Worm (Caenorhabditis elegans) whole organism, young adult: ENCODE measurements around the gene gpc-1.

Source experiments
- B0019.2 ChIP-seq: fragments of 200-800 bp; sonication (Bioruptor generic); conservative IDR thresholded peaks from 2 replicates; pipeline ENCODE4 v1.3.6; 2022; ENCODE audit warnings: missing genetic modification reagents, missing genetic modification characterization, missing compliant biosample characterization
- B0261.1 ChIP-seq: sonication (generic microtip); optimal IDR thresholded peaks from 2 replicates; lab custom pipeline; 2016; ENCODE audit warnings: mild to moderate bottlenecking, missing genetic modification characterization, moderate library complexity, missing compliant biosample characterization
- F39B2.1 ChIP-seq: fragments of 200-800 bp; sonication (Bioruptor generic); IDR thresholded peaks from 2 replicates; pipeline ENCODE4 v1.3.6; 2022; ENCODE audit warnings: missing genetic modification reagents, missing genetic modification characterization, missing compliant biosample characterization
- K12H6.12 ChIP-seq: fragments of 200-800 bp; sonication (Bioruptor generic); optimal IDR thresholded peaks from 2 replicates; lab custom pipeline; 2018; ENCODE audit warnings: mild to moderate bottlenecking, missing genetic modification characterization, missing compliant biosample characterization
- ZK185.1 ChIP-seq: sonication (generic microtip); optimal IDR thresholded peaks from 2 replicates; lab custom pipeline; 2016; ENCODE audit warnings: mild to moderate bottlenecking, missing genetic modification characterization, missing compliant biosample characterization; ENCODE audit not compliant: poor library complexity, severe bottlenecking
- akir-1 ChIP-seq: fragments of 200-800 bp; sonication (Bioruptor generic); optimal IDR thresholded peaks from 2 replicates; lab custom pipeline; 2018; ENCODE audit warnings: mild to moderate bottlenecking, missing genetic modification characterization, moderate library complexity, missing compliant biosample characterization
- ama-1 ChIP-seq, 3 experiments: fragments of 150-350 bp in 1 of 3; sonication (generic microtip) in 2 of 3; optimal IDR thresholded peaks; 2 replicates each; lab custom pipeline; 2014 to 2018; ENCODE audit warnings: missing biosample characterization in 2 of 3, missing genetic modification characterization in 2 of 3, missing genetic modification reagents in 2 of 3
- aptf-2 ChIP-seq: fragments of 200-800 bp; sonication (Bioruptor generic); conservative IDR thresholded peaks from 2 replicates; pipeline ENCODE4 v1.3.6; 2022; ENCODE audit warnings: missing genetic modification reagents, missing genetic modification characterization, missing compliant biosample characterization
- attf-5 ChIP-seq: fragments of 200-800 bp; sonication (Bioruptor generic); optimal IDR thresholded peaks from 2 replicates; lab custom pipeline; 2018; ENCODE audit warnings: mild to moderate bottlenecking, missing genetic modification characterization, missing compliant biosample characterization
- attf-6 ChIP-seq: fragments of 200-800 bp; sonication (Bioruptor generic); IDR thresholded peaks from 2 replicates; pipeline ENCODE4 v1.3.6; 2022; ENCODE audit warnings: missing genetic modification reagents, missing genetic modification characterization, missing compliant biosample characterization
- bed-2 ChIP-seq: fragments of 200-800 bp; sonication (Bioruptor generic); IDR thresholded peaks from 2 replicates; pipeline ENCODE4 v1.3.6; 2022; ENCODE audit warnings: missing genetic modification reagents, missing genetic modification characterization, missing compliant biosample characterization
- ccch-3 ChIP-seq: fragments of 200-800 bp; sonication (Bioruptor generic); optimal IDR thresholded peaks from 2 replicates; lab custom pipeline; 2018; ENCODE audit warnings: mild to moderate bottlenecking, missing genetic modification characterization, missing compliant biosample characterization
- cebp-1 ChIP-seq, 2 experiments: fragments of 200-800 bp in 1 of 2; sonication (Bioruptor generic) in 1 of 2; sonication (generic microtip) in 1 of 2; IDR thresholded peaks in 1 of 2; optimal IDR thresholded peaks in 1 of 2; 2 replicates each; pipeline versions ENCODE4 v1.3.6 to Lab custom; 2017 to 2022; ENCODE audit warnings: missing compliant biosample characterization in 2 of 2, missing genetic modification characterization in 2 of 2, mild to moderate bottlenecking in 1 of 2, missing genetic modification reagents in 1 of 2, moderate library complexity in 1 of 2
- ceh-27 ChIP-seq: fragments of 200-800 bp; sonication (Bioruptor generic); optimal IDR thresholded peaks from 2 replicates; lab custom pipeline; 2018; ENCODE audit warnings: mild to moderate bottlenecking, missing genetic modification characterization, moderate library complexity, missing compliant biosample characterization
- ceh-58 ChIP-seq: fragments of 200-800 bp; sonication (Bioruptor generic); IDR thresholded peaks from 2 replicates; pipeline ENCODE4 v1.3.6; 2022; ENCODE audit warnings: missing genetic modification characterization, missing compliant biosample characterization
- dox-1 ChIP-seq: fragments of 200-800 bp; sonication (Bioruptor generic); IDR thresholded peaks from 2 replicates; pipeline ENCODE4 v1.3.6; 2022; ENCODE audit warnings: missing genetic modification reagents, missing genetic modification characterization, missing compliant biosample characterization
- dpff-1 ChIP-seq: sonication (generic microtip); optimal IDR thresholded peaks from 2 replicates; lab custom pipeline; 2017; ENCODE audit warnings: mild to moderate bottlenecking, missing genetic modification characterization, missing compliant biosample characterization
- egl-18 ChIP-seq: fragments of 200-800 bp; sonication (Bioruptor generic); IDR thresholded peaks from 2 replicates; pipeline ENCODE4 v1.3.6; 2022; ENCODE audit warnings: missing genetic modification reagents, missing genetic modification characterization, missing compliant biosample characterization
- egrh-3 ChIP-seq: fragments of 200-800 bp; sonication (Bioruptor generic); IDR thresholded peaks from 2 replicates; pipeline ENCODE4 v1.3.6; 2022; ENCODE audit warnings: missing genetic modification reagents, missing genetic modification characterization, missing compliant biosample characterization
- fkh-3 ChIP-seq: sonication (generic microtip); optimal IDR thresholded peaks from 2 replicates; lab custom pipeline; 2016; ENCODE audit warnings: mild to moderate bottlenecking, missing genetic modification characterization, missing compliant biosample characterization
- lin-35 ChIP-seq, 3 experiments: fragments of 150-350 bp in 2 of 3; sonication (generic microtip) in 1 of 3; optimal IDR thresholded peaks; 2 replicates each; lab custom pipeline; 2014 to 2018; ENCODE audit warnings: missing biosample characterization in 3 of 3, missing genetic modification characterization in 3 of 3, missing genetic modification reagents in 3 of 3
- lin-54 ChIP-seq: fragments of 200-800 bp; sonication (Bioruptor generic); optimal IDR thresholded peaks from 2 replicates; lab custom pipeline; 2018; ENCODE audit warnings: mild to moderate bottlenecking, missing genetic modification characterization, missing compliant biosample characterization
- lir-1 ChIP-seq: fragments of 200-800 bp; sonication (Bioruptor generic); conservative IDR thresholded peaks from 2 replicates; pipeline ENCODE4 v1.3.6; 2022; ENCODE audit warnings: missing genetic modification reagents, missing genetic modification characterization, missing compliant biosample characterization
- lsy-27 ChIP-seq: sonication (generic microtip); optimal IDR thresholded peaks from 2 replicates; lab custom pipeline; 2017; ENCODE audit warnings: missing genetic modification characterization, mild to moderate bottlenecking, missing compliant biosample characterization, antibody characterized with exemption, missing genotype, borderline replicate concordance; ENCODE audit not compliant: insufficient read depth
- madf-10 ChIP-seq: sonication (generic microtip); optimal IDR thresholded peaks from 2 replicates; lab custom pipeline; 2016; ENCODE audit warnings: mild to moderate bottlenecking, missing genetic modification characterization, missing compliant biosample characterization
- madf-8 ChIP-seq: fragments of 200-800 bp; sonication (Bioruptor generic); conservative IDR thresholded peaks from 2 replicates; pipeline ENCODE4 v1.3.6; 2022; ENCODE audit warnings: missing genetic modification reagents, missing genetic modification characterization, missing compliant biosample characterization
- mxl-1 ChIP-seq: sonication (generic microtip); optimal IDR thresholded peaks from 2 replicates; lab custom pipeline; 2016; ENCODE audit warnings: missing genetic modification characterization, missing compliant biosample characterization
- nhr-179 ChIP-seq: sonication (generic microtip); optimal IDR thresholded peaks from 2 replicates; lab custom pipeline; 2016; ENCODE audit warnings: mild to moderate bottlenecking, missing genetic modification characterization, missing compliant biosample characterization
- nhr-27 ChIP-seq: fragments of 200-800 bp; sonication (Bioruptor generic); optimal IDR thresholded peaks from 2 replicates; lab custom pipeline; 2018; ENCODE audit warnings: mild to moderate bottlenecking, missing genetic modification characterization, moderate library complexity, missing compliant biosample characterization
- nhr-80 ChIP-seq: sonication (generic microtip); optimal IDR thresholded peaks from 2 replicates; lab custom pipeline; 2016; ENCODE audit warnings: missing genetic modification characterization, missing compliant biosample characterization
- sdz-38 ChIP-seq: sonication (generic microtip); optimal IDR thresholded peaks from 2 replicates; lab custom pipeline; 2016; ENCODE audit warnings: missing genotype, missing genetic modification characterization, missing compliant biosample characterization
- snpc-1.1 ChIP-seq: sonication (generic microtip); optimal IDR thresholded peaks from 2 replicates; lab custom pipeline; 2017; ENCODE audit warnings: missing genetic modification characterization, mild to moderate bottlenecking, missing compliant biosample characterization, antibody characterized with exemption, moderate library complexity, missing genotype, missing genetic modification reagents; ENCODE audit not compliant: insufficient read depth
- somi-1 ChIP-seq: fragments of 200-800 bp; sonication (Bioruptor generic); optimal IDR thresholded peaks from 2 replicates; lab custom pipeline; 2018; ENCODE audit warnings: mild to moderate bottlenecking, missing genetic modification characterization, missing compliant biosample characterization
- tbp1 ChIP-seq: fragments of 200-800 bp; sonication (Bioruptor generic); optimal IDR thresholded peaks from 2 replicates; lab custom pipeline; 2018; ENCODE audit warnings: mild to moderate bottlenecking, missing genetic modification characterization, missing compliant biosample characterization
- tlf-1 ChIP-seq: fragments of 200-800 bp; sonication (Bioruptor generic); optimal IDR thresholded peaks from 2 replicates; lab custom pipeline; 2018; ENCODE audit warnings: mild to moderate bottlenecking, missing genetic modification characterization, missing compliant biosample characterization
- ztf-25 ChIP-seq: fragments of 200-800 bp; sonication (Bioruptor generic); IDR thresholded peaks from 2 replicates; pipeline ENCODE4 v1.3.6; 2022; ENCODE audit warnings: missing genetic modification reagents, missing genetic modification characterization, missing compliant biosample characterization
- ztf-26 ChIP-seq: sonication (generic microtip); optimal IDR thresholded peaks from 2 replicates; lab custom pipeline; 2017; ENCODE audit warnings: missing genetic modification characterization, missing compliant biosample characterization

gpc-1 gene

ce11 chrX:12907502-12907901 lies 22.7 kb upstream of the gpc-1 start, which contains the start of gene pqn-18:
Gene pqn-18, plus strand, starts transcription at chrX:12907832.
- TF ChIP-seq somi-1 (GFP tag; lab: Kevin White, UChicago) (no peak), nhr-80 (peak; percentile 85), F39B2.1 (no peak), attf-6 (GFP tag; lab: Robert Waterston, UW) (no peak), aptf-2 (GFP tag; lab: Robert Waterston, UW) (no peak), egl-18 (GFP tag; lab: Robert Waterston, UW) (no peak), cebp-1 (GFP tag; IDR thresholded peaks at IDR 0.05; lab: Robert Waterston, UW) (no peak), cebp-1 (tag; optimal IDR thresholded peaks at IDR 0.05; lab: Kevin White, UChicago) (peak; percentile 34)
- TF ChIP-seq, all 124 proteins: peak for 2

- TF ChIP-seq ccch-3 (no peak), attf-5 (GFP tag; lab: Kevin White, UChicago) (no peak), madf-8 (no peak), lir-1 (GFP tag; lab: Robert Waterston, UW) (no peak)
Measured at ce11 chrX:12903810-12904209, 19.0 kb upstream of the gpc-1 start.

ce11 chrX:12902057-12902652 lies 17.4 kb upstream of the gpc-1 start:
- no peak for TF ChIP-seq B0019.2 (GFP tag; lab: Robert Waterston, UW)
- TF ChIP-seq ceh-27 (GFP tag; lab: Kevin White, UChicago): peak; percentile 15
- no peak for TF ChIP-seq akir-1 (GFP tag; lab: Kevin White, UChicago)

DNA sequence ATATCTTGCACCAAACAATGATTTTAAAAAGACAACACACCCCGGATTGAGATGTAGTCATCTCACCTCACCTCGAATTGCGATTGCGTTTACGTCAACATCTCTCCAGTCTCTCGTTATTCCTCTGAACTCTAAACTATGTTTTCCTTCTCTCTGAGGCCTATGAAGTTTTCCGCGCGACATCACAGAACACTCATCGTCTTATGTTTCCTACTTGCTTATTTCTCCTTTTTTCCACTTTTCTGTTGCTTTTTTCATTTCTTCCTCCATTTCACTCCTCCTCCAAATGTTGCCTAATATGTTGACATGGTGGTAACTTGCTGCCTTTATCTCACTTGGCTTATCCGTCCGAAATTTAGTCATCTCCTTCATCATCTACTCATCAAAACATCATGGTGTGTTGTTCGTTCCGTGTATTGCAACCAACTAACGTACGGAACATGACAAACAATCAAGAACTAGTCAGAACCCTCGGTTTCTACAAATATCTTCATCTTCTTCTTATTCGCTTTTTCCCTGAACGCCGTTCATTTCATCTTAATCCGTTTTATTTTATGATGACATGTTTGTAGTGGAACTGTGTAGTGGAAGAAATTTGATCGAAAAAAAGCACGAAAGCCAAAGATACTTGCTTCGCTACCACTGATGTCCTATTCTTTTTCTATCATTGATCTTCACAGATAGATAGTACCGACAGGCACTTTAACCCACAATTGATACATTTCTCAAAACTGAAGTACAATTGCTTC lies 14.5 kb upstream of the gpc-1 start:
- TF ChIP-seq fkh-3 (tag; lab: Kevin White, UChicago) (no peak), snpc-1.1 (tag; lab: Kevin White, UChicago) (no peak), ama-1 (optimal IDR thresholded peaks at IDR 0.05; lab: Kevin White, UChicago) (no peak), ama-1 (GFP tag; optimal IDR thresholded peaks at IDR 0.05; lab: Kevin White, UChicago) (no peak), bed-2 (no peak), lin-35 (GFP tag; optimal IDR thresholded peaks at IDR 0.05; lab: Kevin White, UChicago) (no peak), ZK185.1 (tag; lab: Kevin White, UChicago) (no peak), ztf-26 (tag; lab: Kevin White, UChicago) (no peak)

- TF ChIP-seq ama-1 (optimal IDR thresholded peaks at IDR 0.05; lab: Kevin White, UChicago) (no peak), ama-1 (GFP tag; optimal IDR thresholded peaks at IDR 0.05; lab: Kevin White, UChicago) (peak; percentile 41 to 65), mxl-1 (tag; lab: Kevin White, UChicago) (peak; percentile 80), tlf-1 (GFP tag; lab: Kevin White, UChicago) (no peak), ztf-25 (GFP tag; lab: Robert Waterston, UW) (no peak), nhr-27 (tag; lab: Kevin White, UChicago) (no peak), K12H6.12 (tag; lab: Kevin White, UChicago) (peak; percentile 64), nhr-179 (tag; lab: Kevin White, UChicago) (no peak), attf-5 (GFP tag; lab: Kevin White, UChicago) (peak; percentile 57), ztf-26 (tag; lab: Kevin White, UChicago) (peak; percentile 57), dox-1 (GFP tag; lab: Robert Waterston, UW) (peak; percentile 65), dpff-1 (tag; lab: Kevin White, UChicago) (peak; percentile 81), snpc-1.1 (tag; lab: Kevin White, UChicago) (no peak), lin-54 (GFP tag; lab: Kevin White, UChicago) (no peak), ceh-58 (GFP tag; lab: Robert Waterston, UW) (no peak), lsy-27 (tag; lab: Kevin White, UChicago) (peak; percentile 5), egrh-3 (GFP tag; lab: Robert Waterston, UW) (no peak), madf-10 (tag; lab: Kevin White, UChicago) (peak; percentile 29), sdz-38 (tag; lab: Kevin White, UChicago) (no peak), B0261.1 (tag; lab: Kevin White, UChicago) (peak; percentile 87), tbp1 (GFP tag; lab: Kevin White, UChicago) (peak; percentile 96)
Measured at ce11 chrX:12889837-12890449, 5.2 kb upstream of the gpc-1 start.
